Worm (Caenorhabditis elegans) whole organism, L4 larva: Measurements from ENCODE around the gene F40F9.10.
A peak's percentile ranks its signal among the peaks of the same experiment; 100 is the strongest.

ENCODE experiments used
- F37D6.2 ChIP-seq: sonication (generic microtip); optimal IDR thresholded peaks from 2 replicates; lab custom pipeline; 2016; ENCODE audit warnings: mild to moderate bottlenecking, missing genetic modification characterization, missing compliant biosample characterization
- F49E8.2 ChIP-seq: sonication (generic microtip); optimal IDR thresholded peaks from 2 replicates; lab custom pipeline; 2016; ENCODE audit warnings: missing compliant biosample characterization, mild to moderate bottlenecking, missing genetic modification characterization, borderline replicate concordance
- R02D3.7 ChIP-seq: fragments of 150-350 bp; sonication (generic microtip); optimal IDR thresholded peaks from 3 replicates; lab custom pipeline; 2014; ENCODE audit warnings: missing biosample characterization, missing genetic modification characterization
- T26A8.4 ChIP-seq: fragments of 200-800 bp; sonication (Bioruptor generic); IDR thresholded peaks from 2 replicates; pipeline ENCODE4 v1.3.6; 2022; ENCODE audit warnings: missing genetic modification characterization, missing compliant biosample characterization
- Y105C5A.15 ChIP-seq: fragments of 200-800 bp; sonication (Bioruptor generic); IDR thresholded peaks from 2 replicates; pipeline ENCODE4 v1.3.6; 2022; ENCODE audit warnings: missing genetic modification characterization, missing compliant biosample characterization
- Y5F2A.4 ChIP-seq: fragments of 200-800 bp; sonication (Bioruptor generic); optimal IDR thresholded peaks from 2 replicates; lab custom pipeline; 2018; ENCODE audit warnings: mild to moderate bottlenecking, missing genetic modification characterization, missing compliant biosample characterization
- Y75B8A.6 ChIP-seq: fragments of 200-800 bp; sonication (Bioruptor generic); IDR thresholded peaks from 2 replicates; pipeline ENCODE4 v1.3.6; 2022; ENCODE audit warnings: missing genetic modification reagents, missing genetic modification characterization, missing compliant biosample characterization
- ZK546.5 ChIP-seq, 2 experiments: sonication (generic microtip); optimal IDR thresholded peaks; 2 replicates each; lab custom pipeline; 2017; ENCODE audit warnings: missing biosample characterization in 2 of 2, missing genetic modification characterization in 2 of 2
- ceh-20 ChIP-seq: fragments of 200-800 bp; sonication (Bioruptor generic); IDR thresholded peaks from 2 replicates; pipeline ENCODE4 v1.3.6; 2022; ENCODE audit warnings: missing genetic modification reagents, missing genetic modification characterization, missing compliant biosample characterization
- ceh-28 ChIP-seq: fragments of 150-350 bp; optimal IDR thresholded peaks from 2 replicates; lab custom pipeline; 2014; ENCODE audit warnings: missing biosample characterization, missing genetic modification reagents, missing genetic modification characterization
- ceh-82 ChIP-seq: sonication (generic microtip); optimal IDR thresholded peaks from 2 replicates; lab custom pipeline; 2017; ENCODE audit warnings: missing biosample characterization, missing genetic modification characterization
- ces-1 ChIP-seq: fragments of 150-350 bp; sonication (generic microtip); optimal IDR thresholded peaks from 4 replicates; lab custom pipeline; 2014; ENCODE audit warnings: missing biosample characterization, missing genetic modification reagents, missing genetic modification characterization
- cey-2 ChIP-seq: sonication (generic microtip); optimal IDR thresholded peaks from 3 replicates; lab custom pipeline; 2017; ENCODE audit warnings: missing genetic modification characterization, mild to moderate bottlenecking, missing compliant biosample characterization, antibody characterized with exemption, borderline replicate concordance; ENCODE audit not compliant: insufficient read depth
- ctbp-1 ChIP-seq: fragments of 200-800 bp; sonication (Bioruptor generic); IDR thresholded peaks from 2 replicates; pipeline ENCODE4 v1.3.6; 2022; ENCODE audit warnings: missing genetic modification reagents, missing genetic modification characterization, missing compliant biosample characterization
- daf-12 ChIP-seq: fragments of 150-350 bp; optimal IDR thresholded peaks from 2 replicates; lab custom pipeline; 2014; ENCODE audit warnings: missing biosample characterization, missing genetic modification reagents, missing genetic modification characterization
- daf-16 ChIP-seq, 3 experiments: sonication (generic microtip); optimal IDR thresholded peaks; 2 replicates each; lab custom pipeline; 2016 to 2017; ENCODE audit warnings: missing genetic modification characterization in 3 of 3, missing genetic modification reagents in 3 of 3, mild to moderate bottlenecking in 2 of 3, missing compliant biosample characterization in 2 of 3, missing biosample characterization in 1 of 3, moderate library complexity in 1 of 3
- dmd-9 ChIP-seq: fragments of 200-800 bp; sonication (Bioruptor generic); IDR thresholded peaks from 2 replicates; pipeline ENCODE4 v1.3.6; 2022; ENCODE audit warnings: missing genetic modification reagents, missing genetic modification characterization, missing compliant biosample characterization
- duxl-1 ChIP-seq: sonication (generic microtip); optimal IDR thresholded peaks from 2 replicates; lab custom pipeline; 2016; ENCODE audit warnings: mild to moderate bottlenecking, missing genetic modification characterization, moderate library complexity, missing compliant biosample characterization; ENCODE audit not compliant: poor library complexity
- dve-1 ChIP-seq: sonication (generic microtip); optimal IDR thresholded peaks from 2 replicates; lab custom pipeline; 2017; ENCODE audit warnings: antibody characterized with exemption, mild to moderate bottlenecking, missing genetic modification characterization, missing compliant biosample characterization; ENCODE audit not compliant: insufficient read depth
- egl-43 ChIP-seq: fragments of 200-800 bp; sonication (Bioruptor generic); IDR thresholded peaks from 2 replicates; pipeline ENCODE4 v1.3.6; 2022; ENCODE audit warnings: missing genetic modification reagents, missing genetic modification characterization, missing compliant biosample characterization
- fos-1 ChIP-seq: fragments of 150-350 bp; optimal IDR thresholded peaks from 2 replicates; lab custom pipeline; 2014; ENCODE audit warnings: missing biosample characterization, missing genetic modification characterization
- hif-1 ChIP-seq, 2 experiments: sonication (generic microtip); optimal IDR thresholded peaks; 2 replicates each; lab custom pipeline; 2016 to 2017; ENCODE audit warnings: missing compliant biosample characterization in 2 of 2, missing genetic modification characterization in 2 of 2, missing genetic modification reagents in 2 of 2, missing genotype in 2 of 2, mild to moderate bottlenecking in 1 of 2
- hlh-11 ChIP-seq: fragments of 200-800 bp; sonication (Bioruptor generic); optimal IDR thresholded peaks from 2 replicates; lab custom pipeline; 2018; ENCODE audit warnings: mild to moderate bottlenecking, missing genetic modification characterization, missing compliant biosample characterization
- hlh-30 ChIP-seq: sonication (generic microtip); optimal IDR thresholded peaks from 2 replicates; lab custom pipeline; 2017; ENCODE audit warnings: antibody characterized with exemption, mild to moderate bottlenecking, missing genetic modification characterization, missing compliant biosample characterization; ENCODE audit not compliant: insufficient read depth
- hmg-1.1 ChIP-seq: fragments of 200-800 bp; sonication (Bioruptor generic); IDR thresholded peaks from 2 replicates; pipeline ENCODE4 v1.3.6; 2022; ENCODE audit warnings: missing genetic modification reagents, missing genetic modification characterization, missing compliant biosample characterization
- lim-7 ChIP-seq: fragments of 200-800 bp; sonication (Bioruptor generic); IDR thresholded peaks from 2 replicates; pipeline ENCODE4 v1.3.6; 2022; ENCODE audit warnings: missing genetic modification characterization, missing compliant biosample characterization
- lin-15B ChIP-seq: fragments of 150-350 bp; sonication (generic microtip); optimal IDR thresholded peaks from 3 replicates; lab custom pipeline; 2014; ENCODE audit warnings: missing biosample characterization, missing genetic modification characterization
- lsy-2 ChIP-seq, 2 experiments: fragments of 150-350 bp in 1 of 2; sonication (generic microtip) in 1 of 2; optimal IDR thresholded peaks; 2 replicates each; lab custom pipeline; 2014 to 2017; ENCODE audit warnings: missing biosample characterization in 2 of 2, missing genetic modification characterization in 2 of 2
- mdl-1 ChIP-seq, 2 experiments: fragments of 150-350 bp in 1 of 2; sonication (generic microtip) in 1 of 2; optimal IDR thresholded peaks; 2 replicates each; lab custom pipeline; 2014 to 2017; ENCODE audit warnings: missing biosample characterization in 2 of 2, missing genetic modification characterization in 2 of 2
- mep-1 ChIP-seq: fragments of 150-350 bp; sonication (generic microtip); optimal IDR thresholded peaks from 3 replicates; lab custom pipeline; 2014; ENCODE audit warnings: missing biosample characterization, missing genetic modification characterization
- mes-2 ChIP-seq: sonication (generic microtip); optimal IDR thresholded peaks from 2 replicates; lab custom pipeline; 2016; ENCODE audit warnings: missing genotype, mild to moderate bottlenecking, missing genetic modification characterization, missing compliant biosample characterization; ENCODE audit not compliant: poor library complexity, severe bottlenecking
- mxl-2 ChIP-seq: fragments of 200-800 bp; sonication (Bioruptor generic); conservative IDR thresholded peaks from 2 replicates; pipeline ENCODE4 v1.3.6; 2022; ENCODE audit warnings: missing genetic modification reagents, missing genetic modification characterization, missing compliant biosample characterization
- nhr-10 ChIP-seq: fragments of 150-350 bp; optimal IDR thresholded peaks from 2 replicates; lab custom pipeline; 2014; ENCODE audit warnings: missing biosample characterization, missing genetic modification characterization
- nhr-111 ChIP-seq: fragments of 200-800 bp; sonication (Bioruptor generic); optimal IDR thresholded peaks from 2 replicates; lab custom pipeline; 2018; ENCODE audit warnings: mild to moderate bottlenecking, missing genetic modification characterization, missing compliant biosample characterization
- nhr-237 ChIP-seq: sonication (generic microtip); optimal IDR thresholded peaks from 2 replicates; lab custom pipeline; 2017; ENCODE audit warnings: missing biosample characterization, missing genetic modification characterization
- nhr-25 ChIP-seq: sonication (generic microtip); optimal IDR thresholded peaks from 2 replicates; lab custom pipeline; 2017; ENCODE audit warnings: missing genetic modification characterization, mild to moderate bottlenecking, missing compliant biosample characterization, antibody characterized with exemption, moderate library complexity, borderline replicate concordance; ENCODE audit not compliant: insufficient read depth
- nhr-28 ChIP-seq: fragments of 150-350 bp; optimal IDR thresholded peaks from 2 replicates; lab custom pipeline; 2014; ENCODE audit warnings: missing biosample characterization, missing genetic modification characterization
- nhr-42 ChIP-seq: fragments of 200-800 bp; sonication (Bioruptor generic); IDR thresholded peaks from 2 replicates; pipeline ENCODE4 v1.3.6; 2022; ENCODE audit warnings: missing genetic modification characterization, missing compliant biosample characterization
- nhr-6 ChIP-seq: fragments of 150-350 bp; optimal IDR thresholded peaks from 2 replicates; lab custom pipeline; 2014; ENCODE audit warnings: missing biosample characterization, missing genetic modification characterization
- nhr-77 ChIP-seq: fragments of 150-350 bp; optimal IDR thresholded peaks from 2 replicates; lab custom pipeline; 2014; ENCODE audit warnings: missing biosample characterization, missing genetic modification characterization
- pha-4 ChIP-seq, 2 experiments: fragments of 150-350 bp in 1 of 2; fragments of 200-800 bp in 1 of 2; sonication (Bioruptor generic) in 1 of 2; IDR thresholded peaks in 1 of 2; optimal IDR thresholded peaks in 1 of 2; 2 replicates each; pipeline versions ENCODE4 v1.3.6 to Lab custom; 2014 to 2022; ENCODE audit warnings: missing genetic modification characterization in 2 of 2, missing genetic modification reagents in 2 of 2, missing biosample characterization in 1 of 2, missing compliant biosample characterization in 1 of 2
- pqm-1 ChIP-seq: sonication (generic microtip); optimal IDR thresholded peaks from 2 replicates; lab custom pipeline; 2017; ENCODE audit warnings: missing biosample characterization, missing genetic modification characterization
- rbr-2 ChIP-seq: sonication (generic microtip); optimal IDR thresholded peaks from 2 replicates; lab custom pipeline; 2016; ENCODE audit warnings: missing genotype, missing genetic modification characterization, missing compliant biosample characterization
- saeg-2 ChIP-seq: fragments of 200-800 bp; sonication (Bioruptor generic); IDR thresholded peaks from 2 replicates; pipeline ENCODE4 v1.3.6; 2022; ENCODE audit warnings: missing genetic modification reagents, missing genetic modification characterization, missing compliant biosample characterization
- set-16 ChIP-seq: fragments of 200-800 bp; sonication (Bioruptor generic); IDR thresholded peaks from 2 replicates; pipeline ENCODE4 v1.3.6; 2022; ENCODE audit warnings: missing genetic modification reagents, missing genetic modification characterization, missing compliant biosample characterization
- tag-97 ChIP-seq: fragments of 200-800 bp; sonication (Bioruptor generic); IDR thresholded peaks from 2 replicates; pipeline ENCODE4 v1.3.6; 2022; ENCODE audit warnings: missing genetic modification characterization, missing compliant biosample characterization
- unc-39 ChIP-seq: sonication (generic microtip); optimal IDR thresholded peaks from 2 replicates; lab custom pipeline; 2017; ENCODE audit warnings: missing biosample characterization, missing genetic modification characterization
- ztf-7 ChIP-seq: fragments of 150-350 bp; optimal IDR thresholded peaks from 2 replicates; lab custom pipeline; 2014; ENCODE audit warnings: missing biosample characterization, missing genetic modification characterization

The F40F9.10 gene

DNA sequence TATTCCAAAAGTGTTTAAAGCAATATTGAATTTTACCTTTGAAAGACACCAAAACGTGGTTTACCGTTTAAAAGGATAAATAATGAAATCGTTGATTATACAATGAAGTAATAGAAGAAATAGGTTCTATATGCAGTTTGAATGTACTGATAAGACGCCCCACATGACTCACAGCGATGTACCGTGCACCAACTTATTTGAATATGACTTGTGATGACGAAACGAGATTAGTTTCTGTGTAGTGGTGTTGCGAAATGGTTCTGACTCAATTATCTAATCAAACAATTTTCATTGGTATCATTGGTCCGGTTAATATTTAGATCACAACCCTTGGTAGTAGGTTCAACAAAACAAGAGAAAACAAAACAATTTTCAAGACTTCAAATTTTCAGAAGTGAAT is 2.3 kb downstream of the F40F9.10 start (continued):
- no peak for TF ChIP-seq mxl-2 (GFP tag; lab: Robert Waterston, UW)

DNA sequence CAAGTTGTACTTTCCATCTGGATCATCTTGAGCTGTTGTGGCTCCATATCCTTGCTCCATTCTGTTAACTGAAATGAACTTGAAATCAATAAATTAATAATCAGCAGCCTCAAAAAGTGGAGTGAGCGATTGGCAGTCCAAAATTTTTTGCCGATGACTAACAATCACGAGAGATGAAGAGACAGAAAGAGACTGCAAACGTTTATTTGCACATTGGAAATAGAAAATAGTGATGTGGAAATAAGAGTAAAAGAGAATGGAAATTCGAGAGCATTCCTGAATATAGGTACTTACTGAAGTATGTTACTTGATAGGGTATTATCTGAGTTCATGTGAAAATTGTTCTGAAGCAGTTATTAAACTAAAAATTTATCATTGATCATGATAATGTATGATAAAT is 3.7 kb downstream of the F40F9.10 start, which contains the start of gene tag-120:
Gene tag-120, minus strand, starts transcription at position 68 of the 400 bp plus-strand sequence.
- TF ChIP-seq Y5F2A.4 (GFP tag; lab: Kevin White, UChicago), result no peak
- no peak for TF ChIP-seq R02D3.7 (tag; lab: Kevin White, UChicago)
- no peak for TF ChIP-seq unc-39
- no peak for TF ChIP-seq T26A8.4
- TF ChIP-seq hlh-30 (tag; lab: Kevin White, UChicago), result peak; percentile 12
- TF ChIP-seq lin-15B (tag; lab: Kevin White, UChicago), result no peak
- TF ChIP-seq pqm-1 (tag; lab: Kevin White, UChicago), result peak; percentile 51
- peak; percentile 29 for TF ChIP-seq nhr-28 (tag; lab: Kevin White, UChicago)
- TF ChIP-seq nhr-42 (GFP tag; lab: Robert Waterston, UW), result no peak
- TF ChIP-seq pha-4 (GFP tag; IDR thresholded peaks at IDR 0.05; lab: Robert Waterston, UW), result no peak
- TF ChIP-seq pha-4 (tag; optimal IDR thresholded peaks at IDR 0.05; lab: Kevin White, UChicago), result no peak
- TF ChIP-seq lim-7 (GFP tag; lab: Robert Waterston, UW), result no peak
- no peak for TF ChIP-seq ZK546.5 (tag; optimal IDR thresholded peaks at IDR 0.05; lab: Kevin White, UChicago)
- TF ChIP-seq tag-97 (GFP tag; lab: Robert Waterston, UW), result no peak
- peak; percentile 40 for TF ChIP-seq nhr-77
- TF ChIP-seq dmd-9 (GFP tag; lab: Robert Waterston, UW), result no peak
- no peak for TF ChIP-seq ceh-82
- no peak for TF ChIP-seq mdl-1 (tag; optimal IDR thresholded peaks at IDR 0.05; lab: Kevin White, UChicago)
- TF ChIP-seq cey-2, result no peak
- TF ChIP-seq ztf-7 (tag; lab: Kevin White, UChicago), result no peak
- no peak for TF ChIP-seq F49E8.2 (tag; lab: Kevin White, UChicago)
- TF ChIP-seq Y105C5A.15 (GFP tag; lab: Robert Waterston, UW), result no peak
- no peak for TF ChIP-seq mep-1 (tag; lab: Kevin White, UChicago)
- no peak for TF ChIP-seq F37D6.2 (tag; lab: Kevin White, UChicago)
- no peak for TF ChIP-seq daf-12 (tag; lab: Kevin White, UChicago)
- TF ChIP-seq daf-16 (GFP tag; optimal IDR thresholded peaks at IDR 0.05; lab: Kevin White, UChicago), result no peak
- TF ChIP-seq daf-16 (tag; optimal IDR thresholded peaks at IDR 0.05; lab: Kevin White, UChicago), result peak; percentile 46
- no peak for TF ChIP-seq rbr-2 (tag; lab: Kevin White, UChicago)
- TF ChIP-seq ctbp-1 (GFP tag; lab: Robert Waterston, UW), result no peak
- TF ChIP-seq mxl-2 (GFP tag; lab: Robert Waterston, UW), result no peak
- no peak for TF ChIP-seq hif-1 (tag; optimal IDR thresholded peaks at IDR 0.05; lab: Kevin White, UChicago)
- no peak for TF ChIP-seq nhr-111 (GFP tag; lab: Kevin White, UChicago)
- no peak for TF ChIP-seq mes-2 (tag; lab: Kevin White, UChicago)
- TF ChIP-seq hmg-1.1 (GFP tag; lab: Robert Waterston, UW), result no peak
- TF ChIP-seq ceh-20 (GFP tag; lab: Robert Waterston, UW), result no peak
- TF ChIP-seq fos-1 (tag; lab: Kevin White, UChicago), result no peak
- TF ChIP-seq ceh-28 (tag; lab: Kevin White, UChicago), result no peak
- no peak for TF ChIP-seq duxl-1 (tag; lab: Kevin White, UChicago)
- peak; percentile 18 for TF ChIP-seq dve-1 (tag; lab: Kevin White, UChicago)
- TF ChIP-seq Y75B8A.6 (GFP tag; lab: Robert Waterston, UW), result no peak
- no peak for TF ChIP-seq nhr-237
- TF ChIP-seq nhr-10, result no peak
- no peak for TF ChIP-seq set-16 (GFP tag; lab: Robert Waterston, UW)
- no peak for TF ChIP-seq egl-43
- TF ChIP-seq nhr-6 (tag; lab: Kevin White, UChicago), result no peak
- TF ChIP-seq nhr-25, result no peak
- no peak for TF ChIP-seq lsy-2 (tag; optimal IDR thresholded peaks at IDR 0.05; lab: Kevin White, UChicago)
- no peak for TF ChIP-seq ces-1 (GFP tag; lab: Kevin White, UChicago)
- peak; percentile 1 for TF ChIP-seq hlh-11 (tag; lab: Kevin White, UChicago)
- no peak for TF ChIP-seq saeg-2 (GFP tag; lab: Robert Waterston, UW)
